Fruit fly (Drosophila melanogaster) S2 (cell line): ENCODE measurements around the gene Sytalpha.

Experiments used
- CG8478 ChIP-seq: fragments of >200 bp; optimal IDR thresholded peaks from 2 replicates; lab custom pipeline; 2018
- CTCF ChIP-seq, 2 experiments: fragments of >200 bp; optimal IDR thresholded peaks; 2 replicates each; lab custom pipeline; 2018

- TF ChIP-seq CG8478 (lab: Kevin White, UChicago) (no peak), CTCF (optimal IDR thresholded peaks at IDR 0.05; lab: Kevin White, UChicago) (no peak)
Measured at dm6 chr2L:17625992-17626391, 33.9 kb downstream of the Sytalpha start, which contains the start of gene CG15147.
